Fruit fly (Drosophila melanogaster) whole organism, embryonic: Measurements from ENCODE around the gene Takl1.

ENCODE experiments used
- ATbp ChIP-seq: fragments of 200-800 bp; sonication (Bioruptor generic); optimal IDR thresholded peaks from 2 replicates; lab custom pipeline; 2017; ENCODE audit warnings: missing biosample characterization, mild to moderate bottlenecking, missing genetic modification characterization, missing genetic modification reagents
- CG11247 ChIP-seq: fragments of 200-800 bp; sonication (Bioruptor generic); IDR thresholded peaks from 2 replicates; pipeline ENCODE4 v1.3.6; 2022; ENCODE audit warnings: missing biosample characterization, missing genetic modification characterization
- CG12299 ChIP-seq: fragments of 200-800 bp; sonication (Bioruptor generic); optimal IDR thresholded peaks from 2 replicates; lab custom pipeline; 2018; ENCODE audit warnings: missing biosample characterization, mild to moderate bottlenecking, missing genetic modification characterization
- CG13775 ChIP-seq: fragments of 200-800 bp; sonication (Bioruptor generic); optimal IDR thresholded peaks from 3 replicates; lab custom pipeline; 2017; ENCODE audit warnings: missing biosample characterization, mild to moderate bottlenecking, missing genetic modification characterization
- CG1529 ChIP-seq: fragments of 200-800 bp; sonication (Bioruptor generic); optimal IDR thresholded peaks from 3 replicates; lab custom pipeline; 2018; ENCODE audit warnings: missing biosample characterization, missing genetic modification characterization
- CG15696 ChIP-seq: fragments of 200-800 bp; sonication (Bioruptor generic); optimal IDR thresholded peaks from 2 replicates; lab custom pipeline; 2019; ENCODE audit warnings: missing biosample characterization, mild to moderate bottlenecking, missing genetic modification characterization, moderate library complexity
- CG18011 ChIP-seq: fragments of 200-800 bp; sonication (Bioruptor generic); optimal IDR thresholded peaks from 2 replicates; lab custom pipeline; 2017; ENCODE audit warnings: missing biosample characterization, missing genetic modification characterization, mild to moderate bottlenecking, moderate library complexity, missing genotype
- CG2678 ChIP-seq: fragments of 200-800 bp; sonication (Bioruptor generic); optimal IDR thresholded peaks from 3 replicates; lab custom pipeline; 2019; ENCODE audit warnings: missing biosample characterization, mild to moderate bottlenecking, missing genetic modification characterization, moderate library complexity
- CG2712 ChIP-seq: fragments of 200-800 bp; optimal IDR thresholded peaks from 3 replicates; lab custom pipeline; 2019; ENCODE audit warnings: missing biosample characterization, mild to moderate bottlenecking, missing genetic modification characterization, moderate library complexity
- CG33557 ChIP-seq: fragments of 200-800 bp; sonication (Bioruptor generic); optimal IDR thresholded peaks from 2 replicates; lab custom pipeline; 2019; ENCODE audit warnings: missing biosample characterization, mild to moderate bottlenecking, missing genetic modification characterization, moderate library complexity
- CG34422 ChIP-seq: fragments of 200-800 bp; sonication (Bioruptor generic); IDR thresholded peaks from 3 replicates; pipeline ENCODE4 v1.3.6; 2022; ENCODE audit warnings: missing biosample characterization, missing genetic modification characterization
- CG4328 ChIP-seq: fragments of 200-800 bp; sonication (Bioruptor generic); optimal IDR thresholded peaks from 3 replicates; lab custom pipeline; 2017; ENCODE audit warnings: missing biosample characterization, missing genetic modification reagents, missing genetic modification characterization
- CG6654 ChIP-seq: fragments of 200-800 bp; sonication (Bioruptor generic); optimal IDR thresholded peaks from 2 replicates; lab custom pipeline; 2017; ENCODE audit warnings: missing biosample characterization, mild to moderate bottlenecking, missing genetic modification characterization
- CG7271 ChIP-seq: fragments of 200-800 bp; sonication (Bioruptor generic); optimal IDR thresholded peaks from 2 replicates; lab custom pipeline; 2018; ENCODE audit warnings: missing biosample characterization, mild to moderate bottlenecking, missing genetic modification characterization, moderate library complexity
- CG7745 ChIP-seq: fragments of 200-800 bp; sonication (Bioruptor generic); optimal IDR thresholded peaks from 2 replicates; lab custom pipeline; 2018; ENCODE audit warnings: missing biosample characterization, mild to moderate bottlenecking, missing genetic modification characterization, moderate library complexity
- CG7987 ChIP-seq: fragments of 200-800 bp; sonication (Bioruptor generic); optimal IDR thresholded peaks from 2 replicates; lab custom pipeline; 2018; ENCODE audit warnings: missing biosample characterization, mild to moderate bottlenecking, missing genetic modification characterization, moderate library complexity
- CG8281 ChIP-seq: fragments of 200-800 bp; sonication (Bioruptor generic); optimal IDR thresholded peaks from 2 replicates; lab custom pipeline; 2018; ENCODE audit warnings: missing biosample characterization, mild to moderate bottlenecking, missing genetic modification characterization, moderate library complexity
- CG9797 ChIP-seq: fragments of 200-800 bp; sonication (Bioruptor generic); optimal IDR thresholded peaks from 3 replicates; lab custom pipeline; 2018; ENCODE audit warnings: missing biosample characterization, mild to moderate bottlenecking, missing genetic modification characterization
- CG9817 ChIP-seq: fragments of 200-800 bp; sonication (Bioruptor generic); optimal IDR thresholded peaks from 2 replicates; lab custom pipeline; 2018; ENCODE audit warnings: missing biosample characterization, mild to moderate bottlenecking, missing genetic modification characterization, moderate library complexity
- CkIIα-i1 ChIP-seq: fragments of 200-800 bp; sonication (Bioruptor generic); IDR thresholded peaks from 2 replicates; pipeline ENCODE4 v1.3.6; 2022; ENCODE audit warnings: missing biosample characterization, missing genetic modification characterization
- CrebB ChIP-seq: fragments of 200-800 bp; sonication (Bioruptor generic); optimal IDR thresholded peaks from 3 replicates; lab custom pipeline; 2018; ENCODE audit warnings: missing biosample characterization, mild to moderate bottlenecking, missing genetic modification characterization
- HmgZ ChIP-seq: fragments of 200-800 bp; sonication (Bioruptor generic); optimal IDR thresholded peaks from 2 replicates; lab custom pipeline; 2018; ENCODE audit warnings: missing biosample characterization, mild to moderate bottlenecking, missing genetic modification characterization
- Hmx ChIP-seq: fragments of 200-800 bp; sonication (Bioruptor generic); optimal IDR thresholded peaks from 2 replicates; lab custom pipeline; 2016; ENCODE audit warnings: missing biosample characterization, missing genetic modification characterization
- Kr ChIP-seq: fragments of 200-800 bp; sonication (Bioruptor generic); optimal IDR thresholded peaks from 2 replicates; lab custom pipeline; 2017; ENCODE audit warnings: missing biosample characterization, mild to moderate bottlenecking, missing genetic modification characterization
- MESR4 ChIP-seq: fragments of 200-800 bp; sonication (Bioruptor generic); optimal IDR thresholded peaks from 2 replicates; lab custom pipeline; 2018; ENCODE audit warnings: missing biosample characterization, mild to moderate bottlenecking, missing genetic modification characterization, moderate library complexity
- Optix ChIP-seq: fragments of 200-800 bp; sonication (Bioruptor generic); IDR thresholded peaks from 3 replicates; pipeline ENCODE4 v1.3.6; 2022; ENCODE audit warnings: missing biosample characterization, missing genetic modification characterization
- Sin3A ChIP-seq: fragments of >200 bp; optimal IDR thresholded peaks from 2 replicates; lab custom pipeline; 2018
- ac ChIP-seq: fragments of 200-800 bp; sonication (Bioruptor generic); optimal IDR thresholded peaks from 3 replicates; lab custom pipeline; 2017; ENCODE audit warnings: missing biosample characterization, mild to moderate bottlenecking, missing genetic modification characterization
- ap ChIP-seq: fragments of 200-800 bp; sonication (Bioruptor generic); IDR thresholded peaks from 2 replicates; pipeline ENCODE4 v1.3.6; 2022; ENCODE audit warnings: missing biosample characterization, missing genetic modification characterization
- bbx ChIP-seq: fragments of 200-800 bp; sonication (Bioruptor generic); IDR thresholded peaks from 2 replicates; pipeline ENCODE4 v1.3.6; 2022; ENCODE audit warnings: missing biosample characterization, missing genetic modification characterization; ENCODE audit not compliant: partially characterized antibody
- bcd ChIP-seq: fragments of 200-800 bp; sonication (Bioruptor generic); optimal IDR thresholded peaks from 2 replicates; lab custom pipeline; 2017; ENCODE audit warnings: missing biosample characterization, mild to moderate bottlenecking, missing genetic modification characterization
- btn ChIP-seq: fragments of 200-800 bp; sonication (Bioruptor generic); optimal IDR thresholded peaks from 2 replicates; lab custom pipeline; 2016; ENCODE audit warnings: missing biosample characterization, missing genetic modification characterization
- caup ChIP-seq: fragments of 200-800 bp; sonication (Bioruptor generic); optimal IDR thresholded peaks from 3 replicates; lab custom pipeline; 2017; ENCODE audit warnings: missing biosample characterization, mild to moderate bottlenecking, missing genetic modification characterization, moderate library complexity; ENCODE audit not compliant: severe bottlenecking
- chn ChIP-seq: fragments of 200-800 bp; sonication (Bioruptor generic); optimal IDR thresholded peaks from 2 replicates; lab custom pipeline; 2016; ENCODE audit warnings: missing biosample characterization, missing genetic modification characterization
- cwo ChIP-seq: fragments of 200-800 bp; sonication (Bioruptor generic); optimal IDR thresholded peaks from 3 replicates; lab custom pipeline; 2017; ENCODE audit warnings: missing biosample characterization, missing genetic modification characterization, mild to moderate bottlenecking, moderate library complexity, missing genetic modification reagents
- exex ChIP-seq: fragments of 200-800 bp; sonication (Bioruptor generic); optimal IDR thresholded peaks from 4 replicates; lab custom pipeline; 2018; ENCODE audit warnings: missing biosample characterization, mild to moderate bottlenecking, missing genetic modification characterization, moderate library complexity
- fru ChIP-seq: fragments of >200 bp; optimal IDR thresholded peaks from 2 replicates; lab custom pipeline; 2017
- gt ChIP-seq: fragments of 200-800 bp; sonication (Bioruptor generic); IDR thresholded peaks from 2 replicates; pipeline ENCODE4 v1.3.6; 2022; ENCODE audit warnings: missing biosample characterization, missing genetic modification characterization
- hb ChIP-seq: fragments of 200-800 bp; sonication (Bioruptor generic); IDR thresholded peaks from 3 replicates; pipeline ENCODE4 v1.3.6; 2022; ENCODE audit warnings: missing biosample characterization, missing genetic modification characterization; ENCODE audit not compliant: partially characterized antibody
- kay ChIP-seq: fragments of 200-800 bp; sonication (Bioruptor generic); optimal IDR thresholded peaks from 2 replicates; lab custom pipeline; 2016; ENCODE audit warnings: missing biosample characterization, missing genetic modification characterization
- luna ChIP-seq: fragments of 200-800 bp; sonication (Bioruptor generic); optimal IDR thresholded peaks from 2 replicates; lab custom pipeline; 2016; ENCODE audit warnings: missing biosample characterization, missing genetic modification characterization
- mld ChIP-seq: fragments of 200-800 bp; sonication (Bioruptor generic); IDR thresholded peaks from 3 replicates; pipeline ENCODE4 v1.3.6; 2022; ENCODE audit warnings: missing biosample characterization, missing genetic modification characterization; ENCODE audit not compliant: partially characterized antibody
- nerfin-1 ChIP-seq: fragments of 200-800 bp; sonication (Bioruptor generic); optimal IDR thresholded peaks from 3 replicates; lab custom pipeline; 2019; ENCODE audit warnings: missing biosample characterization, mild to moderate bottlenecking, missing genetic modification characterization, moderate library complexity
- sens ChIP-seq: fragments of 200-800 bp; sonication (Bioruptor generic); peaks from one replicate; lab custom pipeline; 2016; ENCODE audit warnings: missing biosample characterization, missing genetic modification characterization
- tap ChIP-seq: fragments of 200-800 bp; optimal IDR thresholded peaks from 3 replicates; lab custom pipeline; 2019; ENCODE audit warnings: missing biosample characterization, mild to moderate bottlenecking, missing genetic modification characterization, moderate library complexity
- trem ChIP-seq: fragments of 200-800 bp; optimal IDR thresholded peaks from 3 replicates; lab custom pipeline; 2019; ENCODE audit warnings: missing biosample characterization, mild to moderate bottlenecking, missing genetic modification characterization, moderate library complexity
- vnd ChIP-seq: fragments of 200-800 bp; sonication (Bioruptor generic); IDR thresholded peaks from 3 replicates; pipeline ENCODE4 v1.3.6; 2022; ENCODE audit warnings: missing biosample characterization, missing genetic modification characterization; ENCODE audit not compliant: partially characterized antibody
- vvl ChIP-seq: fragments of 200-800 bp; sonication (Bioruptor generic); IDR thresholded peaks from 2 replicates; pipeline ENCODE4 v1.3.6; 2022; ENCODE audit warnings: missing biosample characterization, missing genetic modification characterization
- zen ChIP-seq: fragments of 200-800 bp; sonication (Bioruptor generic); optimal IDR thresholded peaks from 3 replicates; lab custom pipeline; 2018; ENCODE audit warnings: missing biosample characterization, mild to moderate bottlenecking, missing genetic modification characterization, moderate library complexity
- zf30C ChIP-seq: fragments of 200-800 bp; sonication (Bioruptor generic); optimal IDR thresholded peaks from 3 replicates; lab custom pipeline; 2018; ENCODE audit warnings: missing biosample characterization, mild to moderate bottlenecking, missing genetic modification characterization

The Takl1 gene

dm6 chr3R:20762175-20762795, 10.1 kb downstream of the Takl1 start, which contains the start of gene CG31195 (continued):
- no peak for TF ChIP-seq CG12299
- TF ChIP-seq HmgZ (tag; lab: Kevin White, UChicago), result no peak
- TF ChIP-seq CG7271 (tag; lab: Kevin White, UChicago), result no peak
- TF ChIP-seq exex (tag; lab: Kevin White, UChicago), result no peak
- peak; percentile 77 for TF ChIP-seq bbx (GFP tag; lab: Robert Waterston, UW)
- no peak for TF ChIP-seq bcd (GFP tag; lab: Kevin White, UChicago)
- TF ChIP-seq CG7745, result no peak
- TF ChIP-seq CG15696 (tag; lab: Kevin White, UChicago), result no peak
- no peak for TF ChIP-seq Hmx (GFP tag; lab: Kevin White, UChicago)
- TF ChIP-seq CG11247, result no peak
- TF ChIP-seq zen (tag; lab: Kevin White, UChicago), result peak; percentile 67
- no peak for TF ChIP-seq vvl
- TF ChIP-seq CG18011 (GFP tag; lab: Kevin White, UChicago), result no peak
- no peak for TF ChIP-seq fru (lab: Kevin White, UChicago)
- TF ChIP-seq CG4328, result no peak
- TF ChIP-seq CG1529 (GFP tag; lab: Kevin White, UChicago), result no peak
- no peak for TF ChIP-seq CkIIα-i1 (GFP tag; lab: Robert Waterston, UW)
- no peak for TF ChIP-seq cwo (GFP tag; lab: Kevin White, UChicago)
- TF ChIP-seq ap (GFP tag; lab: Robert Waterston, UW), result no peak
- TF ChIP-seq ac (GFP tag; lab: Kevin White, UChicago), result no peak
- no peak for TF ChIP-seq CG7987 (GFP tag; lab: Kevin White, UChicago)
- TF ChIP-seq vnd (GFP tag; lab: Robert Waterston, UW), result peak; percentile 64
- TF ChIP-seq CG2678 (tag; lab: Kevin White, UChicago), result no peak
- TF ChIP-seq mld (GFP tag; lab: Robert Waterston, UW), result peak; percentile 58; the same call in 1 of the 3 replicates
- TF ChIP-seq chn, result no peak
- no peak for TF ChIP-seq CG9797
- TF ChIP-seq CrebB (tag; lab: Kevin White, UChicago), result no peak
- TF ChIP-seq CG33557 (GFP tag; lab: Kevin White, UChicago), result no peak
- TF ChIP-seq zf30C (GFP tag; lab: Kevin White, UChicago), result no peak
- 0 out of 3 replicates have a peak, but pooled peaks have one; percentile 18 for TF ChIP-seq CG34422 (GFP tag; lab: Robert Waterston, UW)
- peak; percentile 84 for TF ChIP-seq trem (tag; lab: Kevin White, UChicago)
- no peak for TF ChIP-seq CG8281 (tag; lab: Kevin White, UChicago)
- TF ChIP-seq MESR4 (GFP tag; lab: Kevin White, UChicago), result peak; percentile 86
- no peak for TF ChIP-seq btn
- no peak for TF ChIP-seq tap (tag; lab: Kevin White, UChicago)
- TF ChIP-seq CG6654, result no peak
- TF ChIP-seq hb, result peak; percentile 62; the same call in 2 of the 3 replicates
- TF ChIP-seq CG9817, result no peak
- TF ChIP-seq CG13775 (GFP tag; lab: Kevin White, UChicago), result no peak
- TF ChIP-seq nerfin-1 (tag; lab: Kevin White, UChicago), result peak; percentile 59
- TF ChIP-seq gt, result no peak
- TF ChIP-seq sens (GFP tag; lab: Kevin White, UChicago), result no peak
- no peak for TF ChIP-seq ATbp
- TF ChIP-seq luna (GFP tag; lab: Kevin White, UChicago), result no peak
- TF ChIP-seq Optix (GFP tag; lab: Robert Waterston, UW), result no peak
- TF ChIP-seq Kr, result no peak
- no peak for TF ChIP-seq kay (GFP tag; lab: Kevin White, UChicago)
- TF ChIP-seq Sin3A (lab: Kevin White, UChicago), result no peak
- TF ChIP-seq CG2712 (tag; lab: Kevin White, UChicago), result peak; percentile 29
- TF ChIP-seq caup, result no peak
